Fruit fly (Drosophila melanogaster) S2 (cell line): Measurements from ENCODE around the gene tai.

Experiments
- CG8478 ChIP-seq: fragments of >200 bp; optimal IDR thresholded peaks from 2 replicates; lab custom pipeline; 2018
- CTCF ChIP-seq, 2 experiments: fragments of >200 bp; optimal IDR thresholded peaks; 2 replicates each; lab custom pipeline; 2018

DNA sequence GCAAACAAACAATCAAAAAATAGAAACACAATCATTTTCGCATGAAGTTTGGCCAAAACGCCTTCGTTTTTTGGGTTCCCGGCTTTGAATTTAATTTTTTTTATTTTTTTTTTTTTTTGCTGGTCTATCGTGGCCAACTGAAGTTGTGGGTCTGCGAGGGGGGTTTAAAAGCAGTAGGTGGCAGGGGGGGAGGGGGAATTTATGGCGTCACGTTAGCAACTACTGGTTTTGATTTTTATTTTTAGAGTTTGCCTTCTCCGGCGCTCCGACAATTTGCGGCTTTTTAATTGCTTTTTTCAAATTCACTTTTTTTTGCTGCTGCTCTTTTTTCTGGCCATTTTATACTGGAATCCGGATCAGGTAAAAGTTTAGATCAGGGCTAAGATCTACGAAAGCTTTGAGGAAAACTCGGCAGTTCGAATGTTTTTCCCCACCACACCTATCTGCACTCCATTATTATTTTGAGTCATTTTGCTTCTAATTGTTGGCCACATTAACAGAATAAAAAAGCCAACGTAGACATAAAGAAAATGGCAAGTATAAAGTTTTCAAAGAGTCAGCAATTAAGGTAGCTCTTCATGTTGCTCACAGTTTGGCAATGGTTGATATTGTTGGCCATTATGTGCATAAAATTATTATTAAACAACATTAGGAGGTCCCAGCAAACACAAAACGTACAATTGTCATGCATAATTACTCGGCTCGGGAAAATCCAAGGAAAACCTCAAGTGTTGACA lies 7.4 kb downstream of the tai start:
- TF ChIP-seq CG8478 (lab: Kevin White, UChicago) (no peak), CTCF (optimal IDR thresholded peaks at IDR 0.05; lab: Kevin White, UChicago) (no peak)
